Fruit fly (Drosophila melanogaster) whole organism, embryonic: Measurements from ENCODE around the gene corn.

ENCODE experiments used
- Aef1 ChIP-seq: fragments of 200-800 bp; sonication (Bioruptor generic); IDR thresholded peaks from 3 replicates; pipeline ENCODE4 v1.3.6; 2022; ENCODE audit warnings: missing biosample characterization, missing genetic modification characterization
- Awh ChIP-seq: fragments of 200-800 bp; sonication (Bioruptor generic); IDR thresholded peaks from 2 replicates; pipeline ENCODE4, ENCODE4 v1.3.6; 2022; ENCODE audit warnings: missing biosample characterization, missing genetic modification characterization
- BEAF-32 ChIP-seq: fragments of 200-800 bp; sonication (Bioruptor generic); optimal IDR thresholded peaks from 3 replicates; lab custom pipeline; 2017; ENCODE audit warnings: missing biosample characterization, missing genetic modification characterization, mild to moderate bottlenecking, moderate library complexity, missing genetic modification reagents
- CG15601 ChIP-seq: fragments of 200-800 bp; sonication (Bioruptor generic); optimal IDR thresholded peaks from 3 replicates; lab custom pipeline; 2019; ENCODE audit warnings: missing biosample characterization, mild to moderate bottlenecking, missing genetic modification characterization, moderate library complexity
- CG15696 ChIP-seq: fragments of 200-800 bp; sonication (Bioruptor generic); optimal IDR thresholded peaks from 2 replicates; lab custom pipeline; 2019; ENCODE audit warnings: missing biosample characterization, mild to moderate bottlenecking, missing genetic modification characterization, moderate library complexity
- CG17612 ChIP-seq: fragments of 200-800 bp; sonication (Bioruptor generic); IDR thresholded peaks from 2 replicates; pipeline ENCODE4 v1.3.6; 2022; ENCODE audit warnings: missing biosample characterization, missing genetic modification characterization
- CG33557 ChIP-seq: fragments of 200-800 bp; sonication (Bioruptor generic); optimal IDR thresholded peaks from 2 replicates; lab custom pipeline; 2019; ENCODE audit warnings: missing biosample characterization, mild to moderate bottlenecking, missing genetic modification characterization, moderate library complexity
- CG8089 ChIP-seq: fragments of 200-800 bp; sonication (Bioruptor generic); optimal IDR thresholded peaks from 3 replicates; lab custom pipeline; 2016; ENCODE audit warnings: missing biosample characterization, missing genetic modification characterization
- CG8281 ChIP-seq: fragments of 200-800 bp; sonication (Bioruptor generic); optimal IDR thresholded peaks from 2 replicates; lab custom pipeline; 2018; ENCODE audit warnings: missing biosample characterization, mild to moderate bottlenecking, missing genetic modification characterization, moderate library complexity
- Camta ChIP-seq: fragments of 200-800 bp; sonication (Bioruptor generic); optimal IDR thresholded peaks from 2 replicates; lab custom pipeline; 2016; ENCODE audit warnings: missing biosample characterization, missing genetic modification characterization
- D ChIP-seq, 2 experiments: fragments of 200-800 bp in 1 of 2; fragments of >200 bp in 1 of 2; sonication (Bioruptor generic) in 1 of 2; optimal IDR thresholded peaks; 2 replicates in 1 of 2; 3 replicates in 1 of 2; lab custom pipeline; 2017; ENCODE audit warnings: mild to moderate bottlenecking in 1 of 2, missing biosample characterization in 1 of 2, missing genetic modification characterization in 1 of 2, missing genetic modification reagents in 1 of 2
- D19B ChIP-seq: fragments of 200-800 bp; sonication (Bioruptor generic); optimal IDR thresholded peaks from 2 replicates; lab custom pipeline; 2017; ENCODE audit warnings: missing biosample characterization, mild to moderate bottlenecking, missing genetic modification characterization
- E2f1 ChIP-seq: fragments of 200-800 bp; sonication (Bioruptor generic); IDR thresholded peaks from 2 replicates; pipeline ENCODE4 v1.3.6; 2022; ENCODE audit warnings: missing biosample characterization, missing genetic modification characterization
- Ets97D ChIP-seq: fragments of 200-800 bp; sonication (Bioruptor generic); optimal IDR thresholded peaks from 3 replicates; lab custom pipeline; 2016; ENCODE audit warnings: missing biosample characterization, missing genetic modification characterization
- HLH54F ChIP-seq: fragments of 200-800 bp; sonication (Bioruptor generic); optimal IDR thresholded peaks from 3 replicates; lab custom pipeline; 2016; ENCODE audit warnings: missing biosample characterization, missing genetic modification characterization
- HmgZ ChIP-seq: fragments of 200-800 bp; sonication (Bioruptor generic); optimal IDR thresholded peaks from 2 replicates; lab custom pipeline; 2018; ENCODE audit warnings: missing biosample characterization, mild to moderate bottlenecking, missing genetic modification characterization
- Hr78 ChIP-seq, 2 experiments: fragments of 200-800 bp in 1 of 2; fragments of >200 bp in 1 of 2; sonication (Bioruptor generic) in 1 of 2; optimal IDR thresholded peaks; 2 replicates each; lab custom pipeline; 2017 to 2019; ENCODE audit warnings: missing biosample characterization in 2 of 2, missing genetic modification characterization in 2 of 2, mild to moderate bottlenecking in 1 of 2, moderate library complexity in 1 of 2
- Kr ChIP-seq: fragments of 200-800 bp; sonication (Bioruptor generic); optimal IDR thresholded peaks from 2 replicates; lab custom pipeline; 2017; ENCODE audit warnings: missing biosample characterization, mild to moderate bottlenecking, missing genetic modification characterization
- MTF-1 ChIP-seq: fragments of 200-800 bp; sonication (Bioruptor generic); optimal IDR thresholded peaks from 2 replicates; lab custom pipeline; 2018; ENCODE audit warnings: missing biosample characterization, mild to moderate bottlenecking, missing genetic modification characterization, borderline replicate concordance
- NC2α ChIP-seq: fragments of 200-800 bp; sonication (Bioruptor generic); optimal IDR thresholded peaks from 2 replicates; lab custom pipeline; 2016; ENCODE audit warnings: missing biosample characterization, missing genetic modification characterization
- NC2β ChIP-seq: fragments of 200-800 bp; sonication (Bioruptor generic); optimal IDR thresholded peaks from 2 replicates; lab custom pipeline; 2016; ENCODE audit warnings: missing biosample characterization, missing genetic modification characterization
- NfI ChIP-seq: fragments of 200-800 bp; sonication (Bioruptor generic); optimal IDR thresholded peaks from 3 replicates; lab custom pipeline; 2018; ENCODE audit warnings: missing biosample characterization, mild to moderate bottlenecking, missing genetic modification characterization, moderate library complexity
- Oaz ChIP-seq: fragments of 200-800 bp; sonication (Bioruptor generic); IDR thresholded peaks from 2 replicates; pipeline ENCODE4 v1.3.6; 2022; ENCODE audit warnings: missing biosample characterization, missing genetic modification characterization
- bsh ChIP-seq, 2 experiments: fragments of 200-800 bp; sonication (Bioruptor generic); optimal IDR thresholded peaks; 2 replicates each; lab custom pipeline; 2017 to 2018; ENCODE audit warnings: mild to moderate bottlenecking in 2 of 2, missing biosample characterization in 2 of 2, missing genetic modification characterization in 2 of 2, moderate library complexity in 1 of 2
- caup ChIP-seq: fragments of 200-800 bp; sonication (Bioruptor generic); optimal IDR thresholded peaks from 3 replicates; lab custom pipeline; 2017; ENCODE audit warnings: missing biosample characterization, mild to moderate bottlenecking, missing genetic modification characterization, moderate library complexity; ENCODE audit not compliant: severe bottlenecking
- corto ChIP-seq: fragments of 200-800 bp; sonication (Bioruptor generic); optimal IDR thresholded peaks from 2 replicates; lab custom pipeline; 2016; ENCODE audit warnings: missing biosample characterization, mild to moderate bottlenecking, missing genetic modification characterization, moderate library complexity
- croc ChIP-seq: fragments of 200-800 bp; sonication (Bioruptor generic); conservative IDR thresholded peaks from 3 replicates; pipeline ENCODE4 v1.3.6; 2022; ENCODE audit warnings: missing biosample characterization, missing genetic modification characterization
- crp ChIP-seq, 2 experiments: fragments of 200-800 bp; sonication (Bioruptor generic); optimal IDR thresholded peaks; 2 replicates in 1 of 2; 3 replicates in 1 of 2; lab custom pipeline; 2017; ENCODE audit warnings: missing biosample characterization in 2 of 2, missing genetic modification characterization in 2 of 2, mild to moderate bottlenecking in 1 of 2, moderate library complexity in 1 of 2
- disco-r ChIP-seq: fragments of 200-800 bp; sonication (Bioruptor generic); optimal IDR thresholded peaks from 2 replicates; lab custom pipeline; 2016; ENCODE audit warnings: missing biosample characterization, missing genetic modification characterization
- dysf ChIP-seq: fragments of 200-800 bp; sonication (Bioruptor generic); IDR thresholded peaks from 3 replicates; pipeline ENCODE4 v1.3.6; 2022; ENCODE audit warnings: missing biosample characterization, missing genetic modification characterization
- fd64A ChIP-seq: fragments of 200-800 bp; sonication (Bioruptor generic); optimal IDR thresholded peaks from 3 replicates; lab custom pipeline; 2018; ENCODE audit warnings: missing biosample characterization, mild to moderate bottlenecking, missing genetic modification characterization
- fd96Cb ChIP-seq: fragments of 200-800 bp; sonication (Bioruptor generic); optimal IDR thresholded peaks from 2 replicates; lab custom pipeline; 2018; ENCODE audit warnings: missing biosample characterization, mild to moderate bottlenecking, missing genetic modification characterization, moderate library complexity
- fru ChIP-seq: fragments of >200 bp; optimal IDR thresholded peaks from 2 replicates; lab custom pipeline; 2017
- h ChIP-seq: fragments of >200 bp; optimal IDR thresholded peaks from 2 replicates; lab custom pipeline; 2017
- phol ChIP-seq: fragments of 200-800 bp; sonication (Bioruptor generic); optimal IDR thresholded peaks from 3 replicates; lab custom pipeline; 2018; ENCODE audit warnings: missing biosample characterization, mild to moderate bottlenecking, missing genetic modification characterization, moderate library complexity
- psq ChIP-seq: fragments of 200-800 bp; sonication (Bioruptor generic); optimal IDR thresholded peaks from 2 replicates; lab custom pipeline; 2017; ENCODE audit warnings: missing biosample characterization, missing genetic modification characterization
- pum ChIP-seq: fragments of 200-800 bp; sonication (Bioruptor generic); optimal IDR thresholded peaks from 2 replicates; lab custom pipeline; 2016; ENCODE audit warnings: missing biosample characterization, missing genetic modification characterization
- row ChIP-seq: fragments of 200-800 bp; sonication (Bioruptor generic); IDR thresholded peaks from 3 replicates; pipeline ENCODE4 v1.3.6; 2022; ENCODE audit warnings: missing biosample characterization, missing genetic modification characterization
- sc ChIP-seq, 3 experiments: fragments of >200 bp in 2 of 3; fragments of 200-800 bp in 1 of 3; sonication (Bioruptor generic) in 1 of 3; optimal IDR thresholded peaks; 2 replicates in 2 of 3; 3 replicates in 1 of 3; lab custom pipeline; 2017; ENCODE audit warnings: mild to moderate bottlenecking in 1 of 3, missing biosample characterization in 1 of 3, missing genetic modification characterization in 1 of 3, missing genetic modification reagents in 1 of 3
- sim ChIP-seq: fragments of 200-800 bp; sonication (Bioruptor generic); IDR thresholded peaks from 2 replicates; pipeline ENCODE4 v1.3.6; 2022; ENCODE audit warnings: missing biosample characterization, missing genetic modification characterization
- slp2 ChIP-seq: fragments of 200-800 bp; sonication (Bioruptor generic); optimal IDR thresholded peaks from 2 replicates; lab custom pipeline; 2016; ENCODE audit warnings: missing biosample characterization, missing genetic modification characterization
- tap ChIP-seq: fragments of 200-800 bp; optimal IDR thresholded peaks from 3 replicates; lab custom pipeline; 2019; ENCODE audit warnings: missing biosample characterization, mild to moderate bottlenecking, missing genetic modification characterization, moderate library complexity
- tgo ChIP-seq: fragments of 200-800 bp; sonication (Bioruptor generic); IDR thresholded peaks from 3 replicates; pipeline ENCODE4 v1.3.6; 2022; ENCODE audit warnings: missing biosample characterization, missing genetic modification characterization
- tna ChIP-seq: fragments of 200-800 bp; sonication (Bioruptor generic); IDR thresholded peaks from 2 replicates; pipeline ENCODE4 v1.3.6; 2022; ENCODE audit warnings: missing biosample characterization, missing genetic modification characterization; ENCODE audit not compliant: partially characterized antibody
- twi ChIP-seq: fragments of 200-800 bp; optimal IDR thresholded peaks from 2 replicates; lab custom pipeline; 2019; ENCODE audit warnings: missing biosample characterization, mild to moderate bottlenecking, missing genetic modification characterization, moderate library complexity
- zfh1 ChIP-seq: fragments of 200-800 bp; sonication (Bioruptor generic); IDR thresholded peaks from 3 replicates; pipeline ENCODE4 v1.3.6; 2022; ENCODE audit warnings: missing biosample characterization, missing genetic modification characterization

Gene corn

dm6 chr3L:7133699-7134655 is 22.9 kb downstream of the corn start, which contains the start of gene melt (continued):
- TF ChIP-seq psq (GFP tag; lab: Kevin White, UChicago) (peak; percentile 96), Ets97D (GFP tag; lab: Kevin White, UChicago) (peak; percentile 87), D19B (peak; percentile 99), sim (GFP tag; lab: Robert Waterston, UW) (no peak), CG15696 (tag; lab: Kevin White, UChicago) (peak; percentile 79), Aef1 (GFP tag; lab: Robert Waterston, UW) (peak; percentile 66; the same call in 1 of the 3 replicates), NC2α (GFP tag; lab: Kevin White, UChicago) (peak; percentile 59), phol (peak; percentile 90), fd96Cb (tag; lab: Kevin White, UChicago) (peak; percentile 87), Kr (GFP tag; lab: Kevin White, UChicago) (no peak), twi (tag; lab: Kevin White, UChicago) (peak; percentile 81), NC2β (GFP tag; lab: Kevin White, UChicago) (peak; percentile 71), MTF-1 (GFP tag; lab: Kevin White, UChicago) (no peak), tap (peak; percentile 55), pum (GFP tag; lab: Kevin White, UChicago) (peak; percentile 85), tna (GFP tag; lab: Robert Waterston, UW) (peak; percentile 41; the same call in 1 of the 2 replicates), HLH54F (GFP tag; lab: Kevin White, UChicago) (peak; percentile 91), Awh (GFP tag; lab: Robert Waterston, UW) (peak; percentile 39; the same call in 1 of the 2 replicates), Hr78 (GFP tag; optimal IDR thresholded peaks at IDR 0.05; lab: Kevin White, UChicago) (peak in 1 of 2 experiments; percentile 45), disco-r (GFP tag; lab: Kevin White, UChicago) (peak; percentile 79), croc (GFP tag; lab: Robert Waterston, UW) (peak; percentile 62; the same call in 2 of the 3 replicates), sc (optimal IDR thresholded peaks at IDR 0.05; lab: Kevin White, UChicago) (no peak), sc (GFP tag; optimal IDR thresholded peaks at IDR 0.05; lab: Kevin White, UChicago) (peak; percentile 72), E2f1 (peak; percentile 64), slp2 (GFP tag; lab: Kevin White, UChicago) (peak; percentile 88), CG8089 (GFP tag; lab: Kevin White, UChicago) (peak; percentile 85), BEAF-32 (GFP tag; lab: Kevin White, UChicago) (peak; percentile 8), bsh (GFP tag; optimal IDR thresholded peaks at IDR 0.05; lab: Kevin White, UChicago) (peak; percentile 66 to 81), crp (GFP tag; optimal IDR thresholded peaks at IDR 0.05; lab: Kevin White, UChicago) (peak in 1 of 2 experiments; percentile 46), zfh1 (GFP tag; lab: Robert Waterston, UW) (no peak; the same call in 1 of the 3 replicates), Camta (peak; percentile 89), CG17612 (GFP tag; lab: Robert Waterston, UW) (peak; percentile 73; the same call in 1 of the 2 replicates), fd64A (no peak), CG15601 (tag; lab: Kevin White, UChicago) (peak; percentile 81), tgo (GFP tag; lab: Robert Waterston, UW) (peak; percentile 79), Oaz (no peak; the same call in 1 of the 2 replicates), row (GFP tag; lab: Robert Waterston, UW) (peak; percentile 95), HmgZ (tag; lab: Kevin White, UChicago) (peak; percentile 74), NfI (GFP tag; lab: Kevin White, UChicago) (peak; percentile 82), h (no peak), caup (peak; percentile 81), D (optimal IDR thresholded peaks at IDR 0.05; lab: Kevin White, UChicago) (no peak), D (GFP tag; optimal IDR thresholded peaks at IDR 0.05; lab: Kevin White, UChicago) (peak; percentile 88), fru (lab: Kevin White, UChicago) (no peak), CG8281 (tag; lab: Kevin White, UChicago) (peak; percentile 67), corto (no peak), CG33557 (GFP tag; lab: Kevin White, UChicago) (peak; percentile 78), dysf (GFP tag; lab: Robert Waterston, UW) (peak; percentile 88)
